Worm (Caenorhabditis elegans): ENCODE results near the gene C47D12.4.

Gene C47D12.4

DNA sequence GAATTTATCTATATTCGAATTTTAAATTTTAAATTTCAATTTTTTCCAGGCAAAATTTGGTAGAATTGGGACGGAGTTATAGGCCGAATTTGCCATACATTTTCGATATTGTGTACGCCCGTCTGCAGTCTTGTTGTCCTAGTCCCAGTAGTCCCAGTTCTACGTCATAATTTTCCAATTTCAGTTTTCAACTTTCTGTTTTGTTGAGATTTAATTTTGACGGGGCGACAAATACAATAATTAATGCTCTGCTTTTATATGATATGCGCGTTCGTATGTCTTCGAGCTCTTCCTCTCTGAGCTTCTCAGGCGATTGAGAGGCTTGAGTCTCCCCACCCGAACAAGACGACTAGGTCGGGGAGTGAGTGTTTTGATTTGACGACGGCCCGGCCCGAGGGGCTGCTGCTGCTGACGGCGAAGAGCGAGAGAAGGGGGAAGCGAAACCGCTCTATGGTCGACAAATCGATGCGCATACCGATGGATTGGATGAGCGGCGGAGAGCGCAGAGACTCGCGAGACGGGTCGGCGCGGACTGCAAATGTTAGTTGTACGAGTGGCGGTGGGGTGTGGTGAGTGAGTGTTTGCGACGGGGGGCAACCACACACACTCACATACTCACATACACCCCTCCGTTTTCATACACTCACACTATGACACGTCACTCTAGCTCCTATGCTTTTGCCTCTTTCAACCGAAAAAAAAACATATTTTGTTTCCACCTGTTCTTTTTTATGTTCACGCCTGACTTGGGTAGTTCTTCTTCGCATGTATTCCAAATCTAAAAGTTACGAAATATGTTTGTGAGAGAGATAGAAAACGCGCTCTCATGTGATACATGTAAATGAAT is 46.7 kb upstream of the C47D12.4 start (continued):
- peak; percentile 20 for TF ChIP-seq vab-15 (tag; optimal IDR thresholded peaks at IDR 0.05)
- peak; percentile 51 for TF ChIP-seq lin-13 (GFP tag; optimal IDR thresholded peaks at IDR 0.05)
- no peak for TF ChIP-seq nhr-237 (tag; optimal IDR thresholded peaks at IDR 0.05)
- 0 out of 2 replicates have a peak, but pooled peaks have one; percentile 6 for TF ChIP-seq isw-1 (GFP tag; IDR thresholded peaks at IDR 0.05)
- peak; percentile 67 for TF ChIP-seq fkh-10 (GFP tag; optimal IDR thresholded peaks at IDR 0.05)
- TF ChIP-seq dpl-1 (GFP tag; optimal IDR thresholded peaks at IDR 0.05), result peak; percentile 8 to 24 (median 12)
- TF ChIP-seq ets-5 (GFP tag; IDR thresholded peaks at IDR 0.05), result no peak
- TF ChIP-seq nhr-90 (tag; optimal IDR thresholded peaks at IDR 0.05; ENCODE audit: poor library complexity), result peak; percentile 56
- TF ChIP-seq C34B4.2 (tag; optimal IDR thresholded peaks at IDR 0.05), result peak; percentile 36
- no peak for TF ChIP-seq aly-2 (tag; optimal IDR thresholded peaks at IDR 0.05)
- peak; percentile 54 for TF ChIP-seq ama-1 (optimal IDR thresholded peaks at IDR 0.05)
- peak; percentile 49 for TF ChIP-seq sup-37 (GFP tag; optimal IDR thresholded peaks at IDR 0.05)
- peak; percentile 66 for TF ChIP-seq mab-9 (GFP tag; IDR thresholded peaks at IDR 0.05)
- TF ChIP-seq C16A3.4 (tag; optimal IDR thresholded peaks at IDR 0.05), result peak; percentile 58
- TF ChIP-seq ceh-8 (GFP tag; optimal IDR thresholded peaks at IDR 0.05), result peak; percentile 65
- TF ChIP-seq fkh-8 (tag; optimal IDR thresholded peaks at IDR 0.05), result peak; percentile 63
- TF ChIP-seq efl-3 (GFP tag; optimal IDR thresholded peaks at IDR 0.05), result no peak
- peak; percentile 11 for TF ChIP-seq blmp-1 (tag; optimal IDR thresholded peaks at IDR 0.05)
- TF ChIP-seq jun-1 (tag; optimal IDR thresholded peaks at IDR 0.05), result peak; percentile 86
- TF ChIP-seq zag-1 (tag; optimal IDR thresholded peaks at IDR 0.05), result no peak
- TF ChIP-seq lin-39 (tag; optimal IDR thresholded peaks at IDR 0.05), result no peak
- no peak for TF ChIP-seq C04F5.9 (tag; optimal IDR thresholded peaks at IDR 0.05)
- peak; percentile 57 to 66 for TF ChIP-seq lin-35 (GFP tag; optimal IDR thresholded peaks at IDR 0.05)
- TF ChIP-seq lsy-2 (tag; optimal IDR thresholded peaks at IDR 0.05), result peak; percentile 63 to 74
- TF ChIP-seq xbp-1 (tag; optimal IDR thresholded peaks at IDR 0.05), result peak; percentile 98
- TF ChIP-seq hlh-17 (GFP tag; optimal IDR thresholded peaks at IDR 0.05; ENCODE audit: borderline replicate concordance), result no peak
- no peak for TF ChIP-seq unc-30 (tag; optimal IDR thresholded peaks at IDR 0.05)
- TF ChIP-seq lin-15B (tag; optimal IDR thresholded peaks at IDR 0.05), result no peak
- no peak for TF ChIP-seq pag-3 (tag; optimal IDR thresholded peaks at IDR 0.05; ENCODE audit: borderline replicate concordance, insufficient read depth)
- peak; percentile 67 for TF ChIP-seq skn-1 (tag; optimal IDR thresholded peaks at IDR 0.05)
- no peak for TF ChIP-seq nhr-28 (tag; optimal IDR thresholded peaks at IDR 0.05)
- no peak for TF ChIP-seq nhr-76 (tag; optimal IDR thresholded peaks at IDR 0.05)
- peak; percentile 78 for TF ChIP-seq nhr-47 (tag; optimal IDR thresholded peaks at IDR 0.05)
- TF ChIP-seq ztf-11 (tag; optimal IDR thresholded peaks at IDR 0.05), result peak in 1 of 2 experiments; percentile 61
- TF ChIP-seq lin-14 (GFP tag; optimal IDR thresholded peaks at IDR 0.05), result peak; percentile 95
- TF ChIP-seq nhr-12 (tag; optimal IDR thresholded peaks at IDR 0.05), result no peak
- peak; percentile 63 for TF ChIP-seq unc-86 (tag; optimal IDR thresholded peaks at IDR 0.05)
- TF ChIP-seq efl-1 (optimal IDR thresholded peaks at IDR 0.05), result peak; percentile 48 to 54
- TF ChIP-seq efl-1 (GFP tag; optimal IDR thresholded peaks at IDR 0.05 in 1 of 2), result peak; percentile 56 to 91
- peak; percentile 85 for TF ChIP-seq swsn-7 (tag; optimal IDR thresholded peaks at IDR 0.05)
- peak; percentile 64 for TF ChIP-seq unc-130 (tag; optimal IDR thresholded peaks at IDR 0.05)
- no peak for TF ChIP-seq pqm-1 (tag; optimal IDR thresholded peaks at IDR 0.05)
- TF ChIP-seq unc-62 (GFP tag; optimal IDR thresholded peaks at IDR 0.05), result no peak
- no peak for TF ChIP-seq ces-1 (GFP tag; optimal IDR thresholded peaks at IDR 0.05)
- peak; percentile 31 for TF ChIP-seq zip-4 (GFP tag; optimal IDR thresholded peaks at IDR 0.05)
- no peak for TF ChIP-seq tlp-1 (tag; optimal IDR thresholded peaks at IDR 0.05)
- TF ChIP-seq irx-1 (tag; optimal IDR thresholded peaks at IDR 0.05), result peak; percentile 23
- peak; percentile 63 for TF ChIP-seq egl-13 (tag; optimal IDR thresholded peaks at IDR 0.05)
- TF ChIP-seq snu-23 (GFP tag; optimal IDR thresholded peaks at IDR 0.05), result peak; percentile 83
- TF ChIP-seq nhr-11 (tag; optimal IDR thresholded peaks at IDR 0.05), result peak; percentile 19
- peak; percentile 86 for TF ChIP-seq nhr-85 (tag)
- no peak for TF ChIP-seq alr-1 (tag; optimal IDR thresholded peaks at IDR 0.05; ENCODE audit: borderline replicate concordance)

Data from whole organism, L1 larva.